Worm (Caenorhabditis elegans) whole organism, L1 larva: ENCODE data around the gene thn-5.

Experiments used
- aha-1 ChIP-seq: fragments of 150-350 bp; optimal IDR thresholded peaks from 2 replicates; lab custom pipeline; 2014; ENCODE audit warnings: missing biosample characterization, missing genetic modification characterization
- alr-1 ChIP-seq: fragments of 200-800 bp; sonication (Bioruptor generic); optimal IDR thresholded peaks from 2 replicates; lab custom pipeline; 2018; ENCODE audit warnings: borderline replicate concordance, mild to moderate bottlenecking, missing genetic modification characterization, missing compliant biosample characterization
- aly-2 ChIP-seq: fragments of 150-350 bp; optimal IDR thresholded peaks from 2 replicates; lab custom pipeline; 2014; ENCODE audit warnings: missing biosample characterization, missing genetic modification characterization
- ama-1 ChIP-seq: fragments of 150-350 bp; optimal IDR thresholded peaks from 2 replicates; lab custom pipeline; 2014
- blmp-1 ChIP-seq: fragments of 150-350 bp; optimal IDR thresholded peaks from 2 replicates; lab custom pipeline; 2014; ENCODE audit warnings: missing biosample characterization, missing genetic modification characterization
- ceh-63 ChIP-seq: fragments of 200-800 bp; sonication (Bioruptor generic); optimal IDR thresholded peaks from 2 replicates; lab custom pipeline; 2018; ENCODE audit warnings: mild to moderate bottlenecking, missing genetic modification characterization, missing compliant biosample characterization
- ceh-82 ChIP-seq, 3 experiments: fragments of 150-350 bp in 1 of 3; sonication (generic microtip) in 2 of 3; optimal IDR thresholded peaks; 2 replicates each; lab custom pipeline; 2014 to 2017; ENCODE audit warnings: missing biosample characterization in 3 of 3, missing genetic modification characterization in 3 of 3
- ceh-88 ChIP-seq: fragments of 200-800 bp; sonication (Bioruptor generic); IDR thresholded peaks from 2 replicates; pipeline ENCODE4 v1.3.6; 2022; ENCODE audit warnings: missing genetic modification characterization, missing compliant biosample characterization
- ces-1 ChIP-seq: fragments of 150-350 bp; optimal IDR thresholded peaks from 2 replicates; lab custom pipeline; 2014; ENCODE audit warnings: missing biosample characterization, missing genetic modification reagents, missing genetic modification characterization
- dpl-1 ChIP-seq, 3 experiments: fragments of 150-350 bp in 2 of 3; sonication (generic microtip) in 1 of 3; optimal IDR thresholded peaks; 2 replicates each; lab custom pipeline; 2014 to 2017; ENCODE audit warnings: missing biosample characterization in 3 of 3, missing genetic modification characterization in 3 of 3, missing genetic modification reagents in 3 of 3
- dsc-1 ChIP-seq: sonication (generic microtip); optimal IDR thresholded peaks from 2 replicates; lab custom pipeline; 2016; ENCODE audit warnings: mild to moderate bottlenecking, missing genetic modification characterization, missing compliant biosample characterization
- efl-1 ChIP-seq, 4 experiments: fragments of 150-350 bp; optimal IDR thresholded peaks in 3 of 4; peaks in 1 of 4; 1 replicate in 1 of 4; 2 replicates in 3 of 4; lab custom pipeline; 2014; ENCODE audit warnings: missing biosample characterization in 2 of 4, missing genetic modification characterization in 2 of 4, missing genetic modification reagents in 2 of 4
- efl-3 ChIP-seq: fragments of 200-800 bp; sonication (Bioruptor generic); optimal IDR thresholded peaks from 2 replicates; lab custom pipeline; 2018; ENCODE audit warnings: mild to moderate bottlenecking, missing genetic modification characterization, missing compliant biosample characterization
- egl-13 ChIP-seq: sonication (generic microtip); optimal IDR thresholded peaks from 2 replicates; lab custom pipeline; 2016; ENCODE audit warnings: missing genotype, missing genetic modification reagents, missing genetic modification characterization, missing compliant biosample characterization
- elt-2 ChIP-seq: sonication (generic microtip); optimal IDR thresholded peaks from 2 replicates; lab custom pipeline; 2016; ENCODE audit warnings: missing genetic modification characterization, mild to moderate bottlenecking, inconsistent platforms, missing compliant biosample characterization, missing genetic modification reagents
- elt-3 ChIP-seq, 6 experiments: fragments of 150-350 bp in 1 of 6; sonication (generic microtip); optimal IDR thresholded peaks; 2 replicates each; lab custom pipeline; 2017 to 2018; ENCODE audit warnings: missing biosample characterization in 6 of 6, missing genetic modification characterization in 6 of 6, inconsistent platforms in 1 of 6
- ets-5 ChIP-seq: fragments of 200-800 bp; sonication (Bioruptor generic); IDR thresholded peaks from 2 replicates; pipeline ENCODE4 v1.3.6; 2022; ENCODE audit warnings: missing genetic modification characterization, missing compliant biosample characterization
- fkh-8 ChIP-seq: sonication (generic microtip); optimal IDR thresholded peaks from 2 replicates; lab custom pipeline; 2016; ENCODE audit warnings: mild to moderate bottlenecking, missing genetic modification characterization, missing compliant biosample characterization
- fos-1 ChIP-seq: fragments of 150-350 bp; optimal IDR thresholded peaks from 2 replicates; lab custom pipeline; 2014; ENCODE audit warnings: missing biosample characterization, missing genetic modification characterization
- grh-1 ChIP-seq: fragments of 200-800 bp; sonication (Bioruptor generic); IDR thresholded peaks from 2 replicates; pipeline ENCODE4 v1.3.6; 2022; ENCODE audit warnings: missing genetic modification reagents, missing genetic modification characterization, missing compliant biosample characterization
- hlh-17 ChIP-seq: fragments of 200-800 bp; sonication (Bioruptor generic); optimal IDR thresholded peaks from 2 replicates; lab custom pipeline; 2018; ENCODE audit warnings: missing genetic modification characterization, mild to moderate bottlenecking, missing compliant biosample characterization, moderate library complexity, borderline replicate concordance
- hpl-2 ChIP-seq: fragments of 150-350 bp; optimal IDR thresholded peaks from 2 replicates; lab custom pipeline; 2014; ENCODE audit warnings: missing biosample characterization, missing genetic modification reagents, missing genetic modification characterization
- irx-1 ChIP-seq: sonication (generic microtip); optimal IDR thresholded peaks from 2 replicates; lab custom pipeline; 2016; ENCODE audit warnings: missing genetic modification characterization, missing compliant biosample characterization
- isw-1 ChIP-seq: fragments of 200-800 bp; sonication (Bioruptor generic); IDR thresholded peaks from 2 replicates; pipeline ENCODE4 v1.3.6; 2022; ENCODE audit warnings: missing genetic modification characterization, missing compliant biosample characterization
- lin-13 ChIP-seq: fragments of 150-350 bp; optimal IDR thresholded peaks from 2 replicates; lab custom pipeline; 2014; ENCODE audit warnings: missing biosample characterization, missing genetic modification reagents, missing genetic modification characterization
- lin-35 ChIP-seq, 2 experiments: fragments of 150-350 bp; optimal IDR thresholded peaks; 2 replicates each; lab custom pipeline; 2014; ENCODE audit warnings: missing biosample characterization in 2 of 2, missing genetic modification characterization in 2 of 2, missing genetic modification reagents in 2 of 2
- lin-39 ChIP-seq: fragments of 150-350 bp; optimal IDR thresholded peaks from 2 replicates; lab custom pipeline; 2014; ENCODE audit warnings: missing biosample characterization, missing genetic modification reagents, missing genetic modification characterization
- lir-3 ChIP-seq: sonication (generic microtip); optimal IDR thresholded peaks from 2 replicates; lab custom pipeline; 2016; ENCODE audit warnings: mild to moderate bottlenecking, missing genetic modification characterization, moderate library complexity, missing compliant biosample characterization; ENCODE audit not compliant: poor library complexity
- lsy-2 ChIP-seq, 2 experiments: fragments of 150-350 bp; optimal IDR thresholded peaks; 2 replicates each; lab custom pipeline; 2014; ENCODE audit warnings: missing biosample characterization in 2 of 2, missing genetic modification characterization in 2 of 2
- mdl-1 ChIP-seq, 2 experiments: fragments of 150-350 bp; optimal IDR thresholded peaks; 2 replicates each; lab custom pipeline; 2014 to 2017; ENCODE audit warnings: missing biosample characterization in 2 of 2, missing genetic modification characterization in 2 of 2, inconsistent platforms in 1 of 2
- mef-2 ChIP-seq: fragments of 150-350 bp; optimal IDR thresholded peaks from 2 replicates; lab custom pipeline; 2014; ENCODE audit warnings: missing biosample characterization, missing genetic modification characterization
- nhr-20 ChIP-seq: sonication (generic microtip); optimal IDR thresholded peaks from 2 replicates; lab custom pipeline; 2016; ENCODE audit warnings: mild to moderate bottlenecking, missing genetic modification characterization, missing compliant biosample characterization
- nhr-71 ChIP-seq: sonication (generic microtip); optimal IDR thresholded peaks from 2 replicates; lab custom pipeline; 2016; ENCODE audit warnings: mild to moderate bottlenecking, missing genetic modification characterization, moderate library complexity, missing compliant biosample characterization
- nhr-76 ChIP-seq: sonication (generic microtip); optimal IDR thresholded peaks from 2 replicates; lab custom pipeline; 2017; ENCODE audit warnings: missing biosample characterization, missing genetic modification characterization
- pax-3 ChIP-seq: fragments of 200-800 bp; sonication (Bioruptor generic); optimal IDR thresholded peaks from 2 replicates; lab custom pipeline; 2018; ENCODE audit warnings: mild to moderate bottlenecking, missing genetic modification characterization, moderate library complexity, missing compliant biosample characterization
- rnt-1 ChIP-seq: sonication (generic microtip); optimal IDR thresholded peaks from 2 replicates; lab custom pipeline; 2016; ENCODE audit warnings: mild to moderate bottlenecking, missing genetic modification characterization, moderate library complexity, missing compliant biosample characterization
- snpc-4 ChIP-seq: fragments of 150-350 bp; optimal IDR thresholded peaks from 2 replicates; lab custom pipeline; 2014; ENCODE audit warnings: missing biosample characterization, missing genetic modification characterization
- sox-4 ChIP-seq: sonication (generic microtip); optimal IDR thresholded peaks from 2 replicates; lab custom pipeline; 2016; ENCODE audit warnings: missing genetic modification characterization, missing compliant biosample characterization
- sptf-1 ChIP-seq: fragments of 150-350 bp; optimal IDR thresholded peaks from 2 replicates; lab custom pipeline; 2014; ENCODE audit warnings: missing biosample characterization, missing genetic modification characterization
- swsn-7 ChIP-seq: sonication (generic microtip); optimal IDR thresholded peaks from 2 replicates; lab custom pipeline; 2016; ENCODE audit warnings: missing genetic modification characterization, missing compliant biosample characterization
- tlp-1 ChIP-seq: fragments of 150-350 bp; optimal IDR thresholded peaks from 2 replicates; lab custom pipeline; 2014; ENCODE audit warnings: missing biosample characterization, missing genetic modification characterization
- unc-62 ChIP-seq: fragments of 150-350 bp; optimal IDR thresholded peaks from 2 replicates; lab custom pipeline; 2014; ENCODE audit warnings: missing biosample characterization, missing genetic modification reagents, missing genetic modification characterization
- unc-98 ChIP-seq: fragments of 200-800 bp; sonication (Bioruptor generic); IDR thresholded peaks from 2 replicates; pipeline ENCODE4 v1.3.6; 2022; ENCODE audit warnings: missing genetic modification characterization, missing compliant biosample characterization
- xbp-1 ChIP-seq: sonication (generic microtip); optimal IDR thresholded peaks from 2 replicates; lab custom pipeline; 2016; ENCODE audit warnings: missing genetic modification characterization, missing compliant biosample characterization
- zag-1 ChIP-seq: fragments of 150-350 bp; optimal IDR thresholded peaks from 2 replicates; lab custom pipeline; 2014; ENCODE audit warnings: missing biosample characterization, missing genetic modification characterization
- zip-4 ChIP-seq: fragments of 200-800 bp; sonication (Bioruptor generic); optimal IDR thresholded peaks from 2 replicates; lab custom pipeline; 2018; ENCODE audit warnings: mild to moderate bottlenecking, missing genetic modification characterization, moderate library complexity, missing compliant biosample characterization
- ztf-4 ChIP-seq: fragments of 150-350 bp; optimal IDR thresholded peaks from 2 replicates; lab custom pipeline; 2014; ENCODE audit warnings: missing biosample characterization, missing genetic modification characterization

The thn-5 gene

ce11 chrIV:5183755-5184166 is 46.9 kb upstream of the thn-5 start, which contains the start of gene W03F8.4 (continued):
- TF ChIP-seq nhr-20 (tag; lab: Kevin White, UChicago) (peak; percentile 96), fkh-8 (tag; lab: Kevin White, UChicago) (peak; percentile 83), efl-3 (GFP tag; lab: Kevin White, UChicago) (peak; percentile 78), ama-1 (lab: Kevin White, UChicago) (no peak), egl-13 (tag; lab: Kevin White, UChicago) (peak; percentile 93), fos-1 (tag; lab: Kevin White, UChicago) (peak; percentile 83), lsy-2 (tag; optimal IDR thresholded peaks at IDR 0.05; lab: Kevin White, UChicago) (peak; percentile 95 to 96), isw-1 (GFP tag; lab: Robert Waterston, UW) (peak; percentile 93), ceh-63 (no peak), ceh-82 (tag; optimal IDR thresholded peaks at IDR 0.05; lab: Kevin White, UChicago) (peak; percentile 92 to 96 (median 95)), zag-1 (tag; lab: Kevin White, UChicago) (no peak), mdl-1 (tag; optimal IDR thresholded peaks at IDR 0.05; lab: Kevin White, UChicago) (peak in 1 of 2 experiments; percentile 82), elt-2 (tag; lab: Kevin White, UChicago) (peak; percentile 82), swsn-7 (tag; lab: Kevin White, UChicago) (peak; percentile 96), ztf-4 (tag; lab: Kevin White, UChicago) (peak; percentile 91), grh-1 (GFP tag; lab: Robert Waterston, UW) (peak; percentile 98), lin-35 (GFP tag; optimal IDR thresholded peaks at IDR 0.05; lab: Kevin White, UChicago) (peak; percentile 99), sptf-1 (tag; lab: Kevin White, UChicago) (no peak), tlp-1 (no peak), pax-3 (tag; lab: Kevin White, UChicago) (peak; percentile 84), blmp-1 (tag; lab: Kevin White, UChicago) (peak; percentile 100), nhr-76 (tag; lab: Kevin White, UChicago) (no peak), nhr-71 (peak; percentile 98), lin-39 (tag; lab: Kevin White, UChicago) (peak; percentile 96), hlh-17 (no peak), rnt-1 (tag; lab: Kevin White, UChicago) (peak; percentile 97), dpl-1 (GFP tag; optimal IDR thresholded peaks at IDR 0.05; lab: Kevin White, UChicago) (peak; percentile 99), hpl-2 (GFP tag; lab: Kevin White, UChicago) (peak; percentile 54), efl-1 (optimal IDR thresholded peaks at IDR 0.05; lab: Kevin White, UChicago) (peak; percentile 96 to 100), efl-1 (GFP tag; optimal IDR thresholded peaks at IDR 0.05 in 1 of 2; lab: Kevin White, UChicago) (peak; percentile 99 to 100), alr-1 (no peak), elt-3 (tag; optimal IDR thresholded peaks at IDR 0.05; lab: Kevin White, UChicago) (peak in 4 of 6 experiments; percentile 32 to 95 (median 88)), lin-13 (GFP tag; lab: Kevin White, UChicago) (peak; percentile 90), xbp-1 (peak; percentile 94), ces-1 (GFP tag; lab: Kevin White, UChicago) (no peak), ceh-88 (GFP tag; lab: Robert Waterston, UW) (peak; percentile 93), lir-3 (peak; percentile 84)

ce11 chrIV:5186480-5187205 is 44.0 kb upstream of the thn-5 start, which contains the start of the genes W03F8.6 and mtrf-1L:
Gene W03F8.6 (minus strand): TSS chrIV:5186580.
Gene mtrf-1L (plus strand): TSS chrIV:5187155.
- TF ChIP-seq dsc-1 (no peak), ets-5 (no peak), snpc-4 (tag; lab: Kevin White, UChicago) (no peak), efl-1 (optimal IDR thresholded peaks at IDR 0.05; lab: Kevin White, UChicago) (no peak), efl-1 (GFP tag; optimal IDR thresholded peaks at IDR 0.05 in 1 of 2; lab: Kevin White, UChicago) (no peak), aly-2 (tag; lab: Kevin White, UChicago) (no peak), fos-1 (tag; lab: Kevin White, UChicago) (no peak), grh-1 (GFP tag; lab: Robert Waterston, UW) (no peak), hlh-17 (no peak), sptf-1 (tag; lab: Kevin White, UChicago) (no peak), aha-1 (tag; lab: Kevin White, UChicago) (no peak), sox-4 (no peak), unc-62 (GFP tag; lab: Kevin White, UChicago) (no peak), unc-98 (GFP tag; lab: Robert Waterston, UW) (no peak), zip-4 (GFP tag; lab: Kevin White, UChicago) (no peak), hpl-2 (GFP tag; lab: Kevin White, UChicago) (no peak), irx-1 (no peak), mef-2 (no peak)
